Worm (Caenorhabditis elegans): Measurements from ENCODE around the gene tyra-3.

Gene tyra-3

ce11 chrX:4998875-4999274 lies 51.0 kb downstream of the tyra-3 start, which contains the start of gene set-30:
set-30 (plus strand) TSS chrX:4999270.
- TF ChIP-seq unc-62 (GFP tag; optimal IDR thresholded peaks at IDR 0.05) = no peak
- TF ChIP-seq nhr-11 (tag; optimal IDR thresholded peaks at IDR 0.05) = no peak
- TF ChIP-seq elt-1 (tag; optimal IDR thresholded peaks at IDR 0.05) = no peak
- no peak for TF ChIP-seq ceh-82 (tag; optimal IDR thresholded peaks at IDR 0.05)
- TF ChIP-seq elt-2 (tag; optimal IDR thresholded peaks at IDR 0.05) = no peak
- no peak for TF ChIP-seq jun-1 (tag; optimal IDR thresholded peaks at IDR 0.05)
- no peak for TF ChIP-seq ceh-9 (tag; optimal IDR thresholded peaks at IDR 0.05)
- no peak for TF ChIP-seq lin-39 (tag; optimal IDR thresholded peaks at IDR 0.05)
- no peak for TF ChIP-seq daf-12 (tag; optimal IDR thresholded peaks at IDR 0.05)

DNA sequence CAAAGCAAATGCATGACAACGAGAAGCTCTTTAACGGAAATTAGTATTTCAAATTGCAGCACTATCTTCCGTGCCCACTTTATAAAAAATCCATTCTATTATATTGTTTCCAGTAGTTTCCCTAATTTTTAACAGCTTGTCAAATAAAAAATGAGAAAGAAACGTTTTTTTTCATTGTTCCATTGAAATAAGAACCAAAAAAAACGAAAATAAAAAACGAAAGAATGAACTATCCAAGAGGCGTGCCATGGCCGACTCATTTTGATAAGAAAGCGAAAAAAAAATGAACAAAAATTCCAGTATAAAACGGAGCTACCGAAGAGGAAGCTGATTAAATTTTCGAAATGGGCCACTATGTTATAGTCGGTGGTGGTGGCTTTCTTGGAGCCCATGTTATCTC lies 57.1 kb downstream of the tyra-3 start, which contains the start of gene hsd-2:
hsd-2 (plus strand) TSS at position 301 of the 400 bp plus-strand sequence.
- TF ChIP-seq unc-62 (GFP tag; optimal IDR thresholded peaks at IDR 0.05) = no peak
- no peak for TF ChIP-seq pha-4 (tag; optimal IDR thresholded peaks at IDR 0.05)
- TF ChIP-seq fos-1 (tag; optimal IDR thresholded peaks at IDR 0.05) = no peak
- no peak for TF ChIP-seq mml-1 (tag; optimal IDR thresholded peaks at IDR 0.05)
- no peak for TF ChIP-seq nhr-11 (tag; optimal IDR thresholded peaks at IDR 0.05)
- TF ChIP-seq ZK546.5 (tag; optimal IDR thresholded peaks at IDR 0.05) = no peak
- no peak for TF ChIP-seq daf-12 (tag; optimal IDR thresholded peaks at IDR 0.05)
- no peak for TF ChIP-seq unc-39 (tag; optimal IDR thresholded peaks at IDR 0.05)
